Worm (Caenorhabditis elegans): ENCODE results near the gene bcs-1.

DNA sequence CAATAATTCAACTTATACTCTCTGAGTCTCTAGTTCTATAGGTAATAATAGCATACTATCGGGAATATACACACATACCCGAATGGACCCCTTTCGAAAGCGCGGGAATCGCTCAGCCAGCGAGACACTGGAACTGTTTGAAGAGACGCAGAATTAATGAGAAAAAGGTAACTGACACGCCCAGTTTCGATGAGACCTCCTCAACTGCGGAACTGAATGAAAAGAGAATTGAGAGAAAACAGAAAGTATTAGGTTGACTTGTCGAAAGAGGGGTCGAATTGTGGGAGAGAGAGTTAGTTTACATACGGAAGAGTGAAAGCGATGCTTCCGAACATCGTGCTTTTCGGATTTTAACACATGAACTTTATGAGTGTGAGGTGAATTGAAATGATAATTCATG lies 38.9 kb upstream of the bcs-1 start:
- TF ChIP-seq efl-1 (GFP tag; optimal IDR thresholded peaks at IDR 0.05) = no peak
- TF ChIP-seq tbp1 (GFP tag; optimal IDR thresholded peaks at IDR 0.05) = no peak
- no peak for TF ChIP-seq T26A5.8 (tag; optimal IDR thresholded peaks at IDR 0.05)
- no peak for TF ChIP-seq hsf-1 (GFP tag; IDR thresholded peaks at IDR 0.05)
- no peak for TF ChIP-seq pbrm-1 (GFP tag; IDR thresholded peaks at IDR 0.05)
- no peak for TF ChIP-seq bed-2 (GFP tag; IDR thresholded peaks at IDR 0.05)
- no peak for TF ChIP-seq F22D6.2 (tag; optimal IDR thresholded peaks at IDR 0.05)
- TF ChIP-seq ama-1 (optimal IDR thresholded peaks at IDR 0.05) = no peak
- no peak for TF ChIP-seq ama-1 (GFP tag; optimal IDR thresholded peaks at IDR 0.05)

Data from whole organism, young adult.